Fruit fly (Drosophila melanogaster): ENCODE results near the gene CG14642.

dm6 chr3R:4215264-4215993 is 27.1 kb downstream of the CG14642 start, which contains the start of gene CG14636:
- TF ChIP-seq CG5204 (GFP tag; optimal IDR thresholded peaks at IDR 0.05) (no peak), CG7045 (GFP tag; optimal IDR thresholded peaks at IDR 0.05) (no peak), pad (GFP tag; optimal IDR thresholded peaks at IDR 0.05) (no peak), CG14711 (tag; optimal IDR thresholded peaks at IDR 0.05) (no peak), cic (GFP tag; optimal IDR thresholded peaks at IDR 0.05) (no peak)

Measured in whole organism, adult.